Fruit fly (Drosophila melanogaster): ENCODE measurements around the gene Stam.

The Stam gene

DNA sequence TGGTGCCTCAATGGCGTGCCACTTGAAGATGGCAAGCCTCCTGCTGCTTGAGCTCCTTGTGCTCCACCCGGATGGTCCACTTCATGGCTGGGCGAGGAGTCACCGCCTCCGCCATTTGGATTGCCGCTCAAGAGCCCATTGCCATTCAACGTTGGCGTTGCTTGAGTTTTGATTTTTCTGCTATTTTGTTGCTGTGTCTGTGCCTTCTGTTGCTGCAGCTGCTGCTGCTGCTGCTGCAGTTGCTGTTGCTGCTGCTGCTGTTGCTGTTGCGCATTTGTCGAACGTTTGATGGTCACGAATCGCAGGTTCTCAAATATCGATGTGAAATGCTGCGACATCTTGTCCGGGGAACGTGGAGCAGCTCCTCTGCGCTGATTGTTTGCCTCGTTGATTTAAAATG lies 26.7 kb upstream of the Stam start:
- no peak for TF ChIP-seq Blimp-1 (GFP tag; optimal IDR thresholded peaks at IDR 0.05)
- TF ChIP-seq Ets65A (GFP tag) = peak; percentile 79
- no peak for TF ChIP-seq sug (tag; optimal IDR thresholded peaks at IDR 0.05)
- no peak for TF ChIP-seq maf-S (GFP tag; optimal IDR thresholded peaks at IDR 0.05)

DNA sequence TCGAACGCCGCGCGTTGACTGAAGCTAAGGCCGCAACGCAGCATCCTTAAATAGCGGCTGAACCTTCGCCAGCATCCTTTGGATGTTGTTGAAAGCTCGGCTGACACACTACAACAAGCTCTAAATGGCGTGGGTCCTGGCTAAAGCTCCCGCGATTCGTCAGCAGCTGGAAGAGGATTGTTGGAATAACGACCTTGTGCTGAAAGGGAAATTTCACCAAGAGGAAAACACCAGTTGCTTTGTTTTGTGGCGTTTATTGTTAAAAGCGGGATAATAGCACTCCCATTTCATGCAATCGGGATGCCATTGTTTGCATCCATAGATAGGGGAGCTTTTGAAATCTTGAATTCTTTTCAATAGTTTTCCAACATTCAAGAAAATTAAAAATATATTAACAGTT lies 20.8 kb upstream of the Stam start, which contains the start of gene Nos:
TSS of gene Nos (minus strand) at position 21 of the 400 bp plus-strand sequence.
- TF ChIP-seq maf-S (GFP tag; optimal IDR thresholded peaks at IDR 0.05) (no peak), CG18619 (GFP tag; optimal IDR thresholded peaks at IDR 0.05) (no peak), croc (GFP tag; conservative IDR thresholded peaks at IDR 0.05) (no peak), TFAM (GFP tag; optimal IDR thresholded peaks at IDR 0.05) (no peak), emc (GFP tag; optimal IDR thresholded peaks at IDR 0.05) (no peak), MTF-1 (GFP tag; optimal IDR thresholded peaks at IDR 0.05; ENCODE audit: borderline replicate concordance) (no peak), CG4328 (GFP tag; optimal IDR thresholded peaks at IDR 0.05) (no peak), scrt (GFP tag; optimal IDR thresholded peaks at IDR 0.05) (peak; percentile 95), CG4282 (GFP tag; optimal IDR thresholded peaks at IDR 0.05) (no peak), CG17612 (GFP tag; IDR thresholded peaks at IDR 0.05) (no peak), CG32772 (GFP tag; IDR thresholded peaks at IDR 0.05) (no peak), lov (optimal IDR thresholded peaks at IDR 0.05) (no peak), lov (GFP tag; IDR thresholded peaks at IDR 0.05) (no peak), bcd (GFP tag; optimal IDR thresholded peaks at IDR 0.05) (no peak), CG16779 (GFP tag; IDR thresholded peaks at IDR 0.05) (no peak), Antp (GFP tag; optimal IDR thresholded peaks at IDR 0.05) (no peak), Hr51 (GFP tag; optimal IDR thresholded peaks at IDR 0.05) (no peak), pzg (GFP tag; optimal IDR thresholded peaks at IDR 0.05) (peak; percentile 11)

dm6 chr2L:10841619-10842018 lies 16.7 kb upstream of the Stam start:
- TF ChIP-seq CG4360 (GFP tag; IDR thresholded peaks at IDR 0.05) = peak; percentile 93
- no peak for TF ChIP-seq Pdp1 (GFP tag; optimal IDR thresholded peaks at IDR 0.05)

dm6 chr2L:10842326-10842725 lies 16.0 kb upstream of the Stam start, which contains the start of gene CG6700:
Gene CG6700, minus strand, starts transcription at chr2L:10842597.
- TF ChIP-seq Lhr (GFP tag; optimal IDR thresholded peaks at IDR 0.05) (no peak), sd (tag; optimal IDR thresholded peaks at IDR 0.05) (peak; percentile 95), Ets97D (GFP tag; optimal IDR thresholded peaks at IDR 0.05) (peak; percentile 17), kay (GFP tag; optimal IDR thresholded peaks at IDR 0.05) (peak; percentile 63), CG34376 (GFP tag; optimal IDR thresholded peaks at IDR 0.05) (peak; percentile 55), CG4617 (GFP tag; optimal IDR thresholded peaks at IDR 0.05; ENCODE audit: borderline replicate concordance) (peak; percentile 69), CG3995 (GFP tag; optimal IDR thresholded peaks at IDR 0.05) (peak; percentile 20), CG2116 (GFP tag; optimal IDR thresholded peaks at IDR 0.05) (peak; percentile 42), onecut (GFP tag; IDR thresholded peaks at IDR 0.05) (peak; percentile 93), Sry-δ (GFP tag; optimal IDR thresholded peaks at IDR 0.05) (peak; percentile 33), gro (GFP tag; optimal IDR thresholded peaks at IDR 0.05) (peak; percentile 49), insv (GFP tag; optimal IDR thresholded peaks at IDR 0.05) (peak in 1 of 2 experiments; percentile 9), tna (GFP tag; IDR thresholded peaks at IDR 0.05; ENCODE audit: partially characterized antibody) (0 out of 2 replicates have a peak, but pooled peaks have one; percentile 30), amos (GFP tag; IDR thresholded peaks at IDR 0.05; ENCODE audit: partially characterized antibody) (no peak; the same call in 1 of the 2 replicates), psq (GFP tag; optimal IDR thresholded peaks at IDR 0.05) (peak; percentile 11), pzg (GFP tag; optimal IDR thresholded peaks at IDR 0.05) (peak; percentile 64), gfzf (GFP tag; optimal IDR thresholded peaks at IDR 0.05) (peak; percentile 82), D (optimal IDR thresholded peaks at IDR 0.05) (peak; percentile 41), D (GFP tag; optimal IDR thresholded peaks at IDR 0.05) (no peak), CG9932 (GFP tag; IDR thresholded peaks at IDR 0.05) (no peak), cato (GFP tag; optimal IDR thresholded peaks at IDR 0.05; ENCODE audit: borderline replicate concordance) (no peak), CG17829 (tag; optimal IDR thresholded peaks at IDR 0.05) (peak; percentile 9), CG9797 (GFP tag; optimal IDR thresholded peaks at IDR 0.05) (peak; percentile 75), Max (GFP tag; optimal IDR thresholded peaks at IDR 0.05) (peak; percentile 11), E2f2 (GFP tag; IDR thresholded peaks at IDR 0.05) (peak; percentile 91)
